Fruit fly (Drosophila melanogaster): Measurements from ENCODE around the gene CG7542.
A peak's percentile ranks its signal among the peaks of the same experiment; 100 is the strongest.

CG7542 gene

dm6 chr3L:17590455-17591216, 41.0 kb downstream of the CG7542 start (continued):
- TF ChIP-seq row (GFP tag; IDR thresholded peaks at IDR 0.05) (peak; percentile 17; the same call in 1 of the 3 replicates), Meics (GFP tag; optimal IDR thresholded peaks at IDR 0.05) (no peak), CG15479 (GFP tag; optimal IDR thresholded peaks at IDR 0.05) (no peak), Ptx1 (GFP tag; IDR thresholded peaks at IDR 0.05) (0 out of 2 replicates have a peak, but pooled peaks have one; percentile 5), z (GFP tag; IDR thresholded peaks at IDR 0.05) (no peak)

- TF ChIP-seq peb (GFP tag; IDR thresholded peaks at IDR 0.05) (no peak), Hmr (GFP tag; optimal IDR thresholded peaks at IDR 0.05) (no peak), NC2β (GFP tag; optimal IDR thresholded peaks at IDR 0.05) (no peak)
These were observed 41.5 kb downstream of the CG7542 start for dm6 chr3L:17591217-17591467.

- TF ChIP-seq CG6791 (GFP tag; IDR thresholded peaks at IDR 0.05; ENCODE audit: partially characterized antibody) = 0 out of 3 replicates have a peak, but pooled peaks have one; percentile 14
- no peak for TF ChIP-seq slp2 (GFP tag; optimal IDR thresholded peaks at IDR 0.05)
- TF ChIP-seq CG17829 (tag; optimal IDR thresholded peaks at IDR 0.05) = no peak
- no peak for TF ChIP-seq slbo (GFP tag; IDR thresholded peaks at IDR 0.05)
- no peak for TF ChIP-seq stc (GFP tag; IDR thresholded peaks at IDR 0.05)
- peak; percentile 71 for TF ChIP-seq CG4360 (GFP tag; IDR thresholded peaks at IDR 0.05)
- 0 out of 2 replicates have a peak, but pooled peaks have one; percentile 26 for TF ChIP-seq crol (GFP tag; IDR thresholded peaks at IDR 0.05)
- TF ChIP-seq CG11456 (GFP tag; IDR thresholded peaks at IDR 0.05) = 0 out of 3 replicates have a peak, but pooled peaks have one; percentile 9
These were observed 43.5 kb downstream of the CG7542 start for dm6 chr3L:17593174-17593573.

dm6 chr3L:17595810-17596561, 46.4 kb downstream of the CG7542 start:
- no peak for TF ChIP-seq CG2678 (tag; optimal IDR thresholded peaks at IDR 0.05)
- no peak for TF ChIP-seq pfk (GFP tag; optimal IDR thresholded peaks at IDR 0.05)
- TF ChIP-seq CG15514 (GFP tag; optimal IDR thresholded peaks at IDR 0.05) = no peak
- no peak for TF ChIP-seq CG18476 (GFP tag; optimal IDR thresholded peaks at IDR 0.05)
- TF ChIP-seq ATbp (GFP tag; optimal IDR thresholded peaks at IDR 0.05) = no peak
- TF ChIP-seq nmo (GFP tag; optimal IDR thresholded peaks at IDR 0.05) = no peak
- TF ChIP-seq lbe (GFP tag; optimal IDR thresholded peaks at IDR 0.05) = no peak
- no peak for TF ChIP-seq CG17568 (GFP tag; optimal IDR thresholded peaks at IDR 0.05)
- no peak for TF ChIP-seq mam (GFP tag; optimal IDR thresholded peaks at IDR 0.05)
- no peak for TF ChIP-seq sc (optimal IDR thresholded peaks at IDR 0.05)
- TF ChIP-seq sc (GFP tag; optimal IDR thresholded peaks at IDR 0.05) = no peak
- no peak for TF ChIP-seq stwl (tag; optimal IDR thresholded peaks at IDR 0.05)
- peak; percentile 78 for TF ChIP-seq abd-A (tag; optimal IDR thresholded peaks at IDR 0.05)
- TF ChIP-seq aop (GFP tag; IDR thresholded peaks at IDR 0.05) = no peak
- no peak for TF ChIP-seq Lhr (GFP tag; optimal IDR thresholded peaks at IDR 0.05)
- TF ChIP-seq ERR (GFP tag; optimal IDR thresholded peaks at IDR 0.05) = peak; percentile 58
- no peak for TF ChIP-seq Taf1 (GFP tag; IDR thresholded peaks at IDR 0.05)
- no peak for TF ChIP-seq CG3847 (GFP tag; IDR thresholded peaks at IDR 0.05)
- TF ChIP-seq onecut (GFP tag; IDR thresholded peaks at IDR 0.05) = peak; percentile 14; the same call in 1 of the 2 replicates
- TF ChIP-seq cg (GFP tag; optimal IDR thresholded peaks at IDR 0.05) = peak; percentile 33
- TF ChIP-seq MBD-R2 (GFP tag; IDR thresholded peaks at IDR 0.05) = no peak
- no peak for TF ChIP-seq ato (GFP tag; IDR thresholded peaks at IDR 0.05; ENCODE audit: partially characterized antibody)
- TF ChIP-seq CG2120 (GFP tag; optimal IDR thresholded peaks at IDR 0.05) = no peak
- no peak for TF ChIP-seq ara (GFP tag; IDR thresholded peaks at IDR 0.05)
- TF ChIP-seq CG14860 (GFP tag; IDR thresholded peaks at IDR 0.05; ENCODE audit: partially characterized antibody) = no peak
- TF ChIP-seq CG13894 (tag; optimal IDR thresholded peaks at IDR 0.05) = peak; percentile 35
- TF ChIP-seq CG34224 (GFP tag; IDR thresholded peaks at IDR 0.05; ENCODE audit: partially characterized antibody) = no peak
- no peak for TF ChIP-seq so (GFP tag; IDR thresholded peaks at IDR 0.05)
- no peak for TF ChIP-seq Gsc (GFP tag; IDR thresholded peaks at IDR 0.05)

Measured in whole organism, embryonic.